Fruit fly (Drosophila melanogaster): Measurements from ENCODE around the gene Act5C.
A peak's percentile ranks its signal among the peaks of the same experiment; 100 is the strongest.

The Act5C gene

DNA sequence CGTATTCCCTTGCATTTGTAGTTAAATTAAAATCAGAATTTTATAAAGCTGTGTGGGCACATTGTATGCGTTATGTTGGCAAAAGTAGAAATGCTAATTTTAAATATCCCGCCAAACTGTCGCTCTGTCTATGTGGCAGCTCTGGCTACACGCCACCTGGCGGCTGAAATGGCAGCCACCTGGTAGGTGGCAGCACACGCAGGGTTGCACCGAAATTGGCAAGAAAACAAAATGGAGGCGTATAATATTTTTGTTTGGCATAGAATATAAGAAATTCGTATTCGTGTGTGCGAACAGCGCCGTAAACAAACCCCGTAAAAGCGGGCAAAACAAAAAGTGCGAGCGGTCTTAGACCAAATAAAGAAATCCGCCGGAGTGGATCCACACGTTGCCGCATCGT, 7.3 kb downstream of the Act5C start, which contains the start of gene CG12236 (continued):
- TF ChIP-seq ci (GFP tag; IDR thresholded peaks at IDR 0.05) (peak; percentile 64; the same call in 2 of the 3 replicates), CG32767 (GFP tag; IDR thresholded peaks at IDR 0.05) (0 out of 2 replicates have a peak, but pooled peaks have one; percentile 21), Dad (GFP tag; optimal IDR thresholded peaks at IDR 0.05) (no peak), fd102C (GFP tag; optimal IDR thresholded peaks at IDR 0.05) (peak; percentile 16), CG17385 (GFP tag; optimal IDR thresholded peaks at IDR 0.05) (peak; percentile 40), en (GFP tag; optimal IDR thresholded peaks at IDR 0.05) (no peak), CG4404 (GFP tag; IDR thresholded peaks at IDR 0.05) (no peak), ash1 (GFP tag; optimal IDR thresholded peaks at IDR 0.05) (peak; percentile 63), CG10543 (GFP tag; optimal IDR thresholded peaks at IDR 0.05) (peak; percentile 48), CG4617 (GFP tag; optimal IDR thresholded peaks at IDR 0.05; ENCODE audit: borderline replicate concordance) (peak; percentile 79), Tbp (GFP tag; optimal IDR thresholded peaks at IDR 0.05) (no peak), fd3F (GFP tag; optimal IDR thresholded peaks at IDR 0.05) (peak; percentile 2), ase (GFP tag; IDR thresholded peaks at IDR 0.05) (no peak), shn (GFP tag; optimal IDR thresholded peaks at IDR 0.05) (no peak), pb (GFP tag; optimal IDR thresholded peaks at IDR 0.05) (no peak), Gsc (GFP tag; IDR thresholded peaks at IDR 0.05) (no peak), CG18619 (GFP tag; optimal IDR thresholded peaks at IDR 0.05) (peak; percentile 36), CG1792 (GFP tag; optimal IDR thresholded peaks at IDR 0.05) (no peak), CG3995 (GFP tag; optimal IDR thresholded peaks at IDR 0.05) (no peak), exex (tag; optimal IDR thresholded peaks at IDR 0.05) (no peak), Sry-β (GFP tag; optimal IDR thresholded peaks at IDR 0.05) (no peak), CG12744 (GFP tag; optimal IDR thresholded peaks at IDR 0.05) (no peak), CG12769 (tag; optimal IDR thresholded peaks at IDR 0.05) (no peak), ap (GFP tag; IDR thresholded peaks at IDR 0.05) (no peak), phol (tag; optimal IDR thresholded peaks at IDR 0.05) (peak; percentile 100), Fer1 (GFP tag; optimal IDR thresholded peaks at IDR 0.05) (peak; percentile 75), CG12299 (tag; optimal IDR thresholded peaks at IDR 0.05) (no peak), ATbp (GFP tag; optimal IDR thresholded peaks at IDR 0.05) (peak; percentile 15), gsb-n (tag; optimal IDR thresholded peaks at IDR 0.05) (peak; percentile 57), cas (GFP tag; IDR thresholded peaks at IDR 0.05) (no peak), CG11695 (GFP tag; IDR thresholded peaks at IDR 0.05) (no peak), CG9797 (GFP tag; optimal IDR thresholded peaks at IDR 0.05) (peak; percentile 63), C15 (GFP tag; IDR thresholded peaks at IDR 0.05) (no peak), bsh (GFP tag; optimal IDR thresholded peaks at IDR 0.05) (peak in 1 of 2 experiments; percentile 12), Fer2 (tag; optimal IDR thresholded peaks at IDR 0.05) (peak; percentile 13), Pdp1 (GFP tag; optimal IDR thresholded peaks at IDR 0.05) (peak; percentile 2 to 43), lola (GFP tag; optimal IDR thresholded peaks at IDR 0.05) (no peak), Med (GFP tag) (peak; percentile 93), CG6689 (GFP tag; IDR thresholded peaks at IDR 0.05) (peak; percentile 30; the same call in 1 of the 2 replicates), Nf-YB (GFP tag; optimal IDR thresholded peaks at IDR 0.05) (peak; percentile 23), Myb (GFP tag; optimal IDR thresholded peaks at IDR 0.05) (peak; percentile 90), CG34422 (GFP tag; IDR thresholded peaks at IDR 0.05) (peak; percentile 69), dysf (GFP tag; IDR thresholded peaks at IDR 0.05) (0 out of 3 replicates have a peak, but pooled peaks have one; percentile 24), zen2 (GFP tag; IDR thresholded peaks at IDR 0.05; ENCODE audit: partially characterized antibody) (no peak), sima (GFP tag; optimal IDR thresholded peaks at IDR 0.05) (no peak), prd (optimal IDR thresholded peaks at IDR 0.05) (no peak), prd (GFP tag; IDR thresholded peaks at IDR 0.05) (peak; percentile 23; the same call in 1 of the 3 replicates), CG3847 (GFP tag; IDR thresholded peaks at IDR 0.05) (peak; percentile 83), Deaf1 (tag; optimal IDR thresholded peaks at IDR 0.05) (no peak), CG11696 (GFP tag; IDR thresholded peaks at IDR 0.05) (no peak), Bteb2 (GFP tag; optimal IDR thresholded peaks at IDR 0.05) (no peak)

Measured in whole organism, embryonic.